Comparison of ENCODE assay signal across 2 worm cellular contexts in the genomic region with DNA sequence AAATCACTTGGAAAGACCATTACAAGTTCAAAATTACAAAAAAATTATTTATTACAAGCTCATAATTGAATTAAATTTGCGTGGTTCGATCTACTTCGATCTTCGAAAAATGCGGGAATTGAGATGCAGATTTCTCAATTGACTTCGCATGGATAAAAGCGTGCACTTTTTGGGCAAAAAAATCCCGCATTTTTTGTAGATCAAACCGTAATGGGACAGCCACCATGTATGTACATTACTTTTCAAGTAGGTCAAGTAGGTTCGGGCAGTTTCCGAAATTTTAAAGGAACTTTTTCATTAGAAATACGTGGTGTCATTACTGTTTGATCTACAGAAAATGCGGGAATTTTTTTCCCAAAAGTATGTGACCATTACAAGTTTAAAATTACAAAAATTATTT.
TF ChIP-seq lines count a peak whose summit lies in the region.

No protein-coding gene starts in this region.

TF ChIP-seq in whole organism, L4 larva, 104 proteins besides CTCF, POLR2A, EP300 and RAD21 (continued from another document and continues in another):
- TF ChIP-seq ctbp-1 (GFP tag; IDR thresholded peaks at IDR 0.05; lab: Robert Waterston, UW) (no peak), hlh-11 (tag; optimal IDR thresholded peaks at IDR 0.05; lab: Kevin White, UChicago) (peak; percentile 28), R02D3.7 (tag; optimal IDR thresholded peaks at IDR 0.05; lab: Kevin White, UChicago) (no peak), F10B5.3 (tag; optimal IDR thresholded peaks at IDR 0.05; lab: Kevin White, UChicago) (no peak), dpl-1 (GFP tag; optimal IDR thresholded peaks at IDR 0.05; lab: Kevin White, UChicago) (no peak), lin-29 (GFP tag; IDR thresholded peaks at IDR 0.05; lab: Robert Waterston, UW) (no peak), lin-38 (GFP tag; IDR thresholded peaks at IDR 0.05; lab: Robert Waterston, UW) (peak; percentile 55), skn-1 (tag; optimal IDR thresholded peaks at IDR 0.05; lab: Kevin White, UChicago) (no peak), nhr-48 (tag; optimal IDR thresholded peaks at IDR 0.05; lab: Kevin White, UChicago) (peak; percentile 16), nhr-77 (tag; optimal IDR thresholded peaks at IDR 0.05; lab: Kevin White, UChicago) (no peak), daf-12 (tag; optimal IDR thresholded peaks at IDR 0.05; lab: Kevin White, UChicago) (no peak), attf-4 (tag; optimal IDR thresholded peaks at IDR 0.05; lab: Kevin White, UChicago) (no peak), mdl-1 (tag; optimal IDR thresholded peaks at IDR 0.05; lab: Kevin White, UChicago) (no peak), ceh-44 (GFP tag; IDR thresholded peaks at IDR 0.05; lab: Robert Waterston, UW) (no peak), pqm-1 (tag; optimal IDR thresholded peaks at IDR 0.05; lab: Kevin White, UChicago) (peak; percentile 30), unc-130 (GFP tag; optimal IDR thresholded peaks at IDR 0.05; lab: Kevin White, UChicago) (no peak), lir-3 (tag; optimal IDR thresholded peaks at IDR 0.05; lab: Kevin White, UChicago) (no peak), F26F4.8 (GFP tag; conservative IDR thresholded peaks at IDR 0.05; lab: Robert Waterston, UW) (no peak), php-3 (GFP tag; IDR thresholded peaks at IDR 0.05; lab: Robert Waterston, UW) (no peak), ZK546.5 (tag; optimal IDR thresholded peaks at IDR 0.05; lab: Kevin White, UChicago) (no peak), snpc-4 (tag; optimal IDR thresholded peaks at IDR 0.05; lab: Kevin White, UChicago) (no peak), ztf-7 (tag; optimal IDR thresholded peaks at IDR 0.05; lab: Kevin White, UChicago) (no peak), mdt-29 (GFP tag; IDR thresholded peaks at IDR 0.05; lab: Robert Waterston, UW) (peak; percentile 50; the same call in 1 of the 2 replicates), saeg-2 (GFP tag; IDR thresholded peaks at IDR 0.05; lab: Robert Waterston, UW) (0 out of 2 replicates have a peak, but pooled peaks have one; percentile 49), mes-2 (tag; optimal IDR thresholded peaks at IDR 0.05; lab: Kevin White, UChicago; ENCODE audit: poor library complexity, severe bottlenecking) (no peak), F49E8.2 (tag; optimal IDR thresholded peaks at IDR 0.05; lab: Kevin White, UChicago; ENCODE audit: borderline replicate concordance) (peak; percentile 0), dmd-6 (GFP tag; IDR thresholded peaks at IDR 0.05; lab: Robert Waterston, UW) (peak; percentile 47; the same call in 1 of the 2 replicates), nhr-6 (tag; optimal IDR thresholded peaks at IDR 0.05; lab: Kevin White, UChicago) (no peak), D1046.2 (GFP tag; IDR thresholded peaks at IDR 0.05; lab: Robert Waterston, UW) (0 out of 2 replicates have a peak, but pooled peaks have one; percentile 10), zip-2 (tag; optimal IDR thresholded peaks at IDR 0.05; lab: Kevin White, UChicago) (no peak), ztf-11 (tag; optimal IDR thresholded peaks at IDR 0.05; lab: Kevin White, UChicago) (no peak), arid-1 (GFP tag; conservative IDR thresholded peaks at IDR 0.05; lab: Robert Waterston, UW) (peak; percentile 41; the same call in 1 of the 2 replicates), lsy-2 (tag; optimal IDR thresholded peaks at IDR 0.05; lab: Kevin White, UChicago) (no peak), lin-15B (tag; optimal IDR thresholded peaks at IDR 0.05; lab: Kevin White, UChicago) (no peak), rbr-2 (tag; optimal IDR thresholded peaks at IDR 0.05; lab: Kevin White, UChicago) (no peak), daf-16 (GFP tag; optimal IDR thresholded peaks at IDR 0.05; lab: Kevin White, UChicago) (peak in 1 of 2 experiments; percentile 23), daf-16 (tag; optimal IDR thresholded peaks at IDR 0.05; lab: Kevin White, UChicago) (peak; percentile 18), fos-1 (tag; optimal IDR thresholded peaks at IDR 0.05; lab: Kevin White, UChicago) (no peak), nhr-111 (GFP tag; optimal IDR thresholded peaks at IDR 0.05; lab: Kevin White, UChicago) (no peak), sdz-12 (GFP tag; optimal IDR thresholded peaks at IDR 0.05; lab: Kevin White, UChicago) (no peak), ceh-82 (tag; optimal IDR thresholded peaks at IDR 0.05; lab: Kevin White, UChicago) (no peak), lin-1 (GFP tag; IDR thresholded peaks at IDR 0.05; lab: Robert Waterston, UW) (no peak), hif-1 (tag; optimal IDR thresholded peaks at IDR 0.05; lab: Kevin White, UChicago) (no peak), lin-13 (GFP tag; optimal IDR thresholded peaks at IDR 0.05; lab: Kevin White, UChicago) (no peak), aly-2 (tag; optimal IDR thresholded peaks at IDR 0.05; lab: Kevin White, UChicago) (no peak), nhr-28 (tag; optimal IDR thresholded peaks at IDR 0.05; lab: Kevin White, UChicago) (no peak), F37D6.2 (tag; optimal IDR thresholded peaks at IDR 0.05; lab: Kevin White, UChicago) (no peak), Y48G9A.11 (GFP tag; IDR thresholded peaks at IDR 0.05; lab: Robert Waterston, UW) (peak; percentile 68), nhr-41 (GFP tag; IDR thresholded peaks at IDR 0.05; lab: Robert Waterston, UW) (no peak), hlh-30 (tag; optimal IDR thresholded peaks at IDR 0.05; lab: Kevin White, UChicago; ENCODE audit: insufficient read depth) (no peak), ZK337.2 (GFP tag; IDR thresholded peaks at IDR 0.05; lab: Robert Waterston, UW) (no peak), gei-8 (GFP tag; optimal IDR thresholded peaks at IDR 0.05; lab: Kevin White, UChicago) (peak; percentile 70), lin-39 (tag; optimal IDR thresholded peaks at IDR 0.05; lab: Kevin White, UChicago) (no peak), zfp-3 (GFP tag; conservative IDR thresholded peaks at IDR 0.05; lab: Robert Waterston, UW) (peak; percentile 94), nhr-10 (tag; optimal IDR thresholded peaks at IDR 0.05; lab: Kevin White, UChicago) (no peak), daf-8 (GFP tag; IDR thresholded peaks at IDR 0.05; lab: Robert Waterston, UW) (no peak), T20F7.1 (GFP tag; optimal IDR thresholded peaks at IDR 0.05; lab: Kevin White, UChicago) (peak; percentile 40), tra-1 (GFP tag; IDR thresholded peaks at IDR 0.05; lab: Robert Waterston, UW) (peak; percentile 25; the same call in 1 of the 2 replicates), ces-1 (GFP tag; optimal IDR thresholded peaks at IDR 0.05; lab: Kevin White, UChicago) (no peak), nhr-25 (tag; optimal IDR thresholded peaks at IDR 0.05; lab: Kevin White, UChicago; ENCODE audit: borderline replicate concordance, insufficient read depth) (no peak), unc-62 (GFP tag; optimal IDR thresholded peaks at IDR 0.05 in 1 of 2; lab: Kevin White, UChicago) (peak in 1 of 2 experiments; percentile 32), unc-62 (tag; optimal IDR thresholded peaks at IDR 0.05; lab: Kevin White, UChicago) (no peak), F44E2.7 (GFP tag; IDR thresholded peaks at IDR 0.05; lab: Robert Waterston, UW) (peak; percentile 57; the same call in 1 of the 2 replicates), lim-7 (GFP tag; IDR thresholded peaks at IDR 0.05; lab: Robert Waterston, UW) (no peak)

TF ChIP-seq in whole organism, young adult, 124 proteins besides CTCF, POLR2A, EP300 and RAD21 (continued from another document and continues in another):
- peak; percentile 57 for TF ChIP-seq lin-54 (GFP tag; optimal IDR thresholded peaks at IDR 0.05; lab: Kevin White, UChicago)
- peak; percentile 25 for TF ChIP-seq ceh-79 (tag; optimal IDR thresholded peaks at IDR 0.05; lab: Kevin White, UChicago)
- no peak for TF ChIP-seq egl-18 (GFP tag; IDR thresholded peaks at IDR 0.05; lab: Robert Waterston, UW)
- no peak for TF ChIP-seq ztf-26 (tag; optimal IDR thresholded peaks at IDR 0.05; lab: Kevin White, UChicago)
- TF ChIP-seq snpc-4 (GFP tag; optimal IDR thresholded peaks at IDR 0.05; lab: Kevin White, UChicago): no peak
- peak in 1 of 4 experiments; percentile 23 for TF ChIP-seq snpc-4 (tag; optimal IDR thresholded peaks at IDR 0.05; lab: Kevin White, UChicago)
- TF ChIP-seq aptf-2 (GFP tag; conservative IDR thresholded peaks at IDR 0.05; lab: Robert Waterston, UW): no peak
- TF ChIP-seq sptf-2 (GFP tag; optimal IDR thresholded peaks at IDR 0.05; lab: Kevin White, UChicago): no peak
- TF ChIP-seq C06A6.2 (GFP tag; conservative IDR thresholded peaks at IDR 0.05; lab: Robert Waterston, UW): no peak
- no peak for TF ChIP-seq mes-4 (tag; optimal IDR thresholded peaks at IDR 0.05; lab: Kevin White, UChicago)
- peak; percentile 4 for TF ChIP-seq nhr-179 (tag; optimal IDR thresholded peaks at IDR 0.05; lab: Kevin White, UChicago)
- peak; percentile 67 for TF ChIP-seq tlf-1 (GFP tag; optimal IDR thresholded peaks at IDR 0.05; lab: Kevin White, UChicago)
- TF ChIP-seq cebp-1 (GFP tag; IDR thresholded peaks at IDR 0.05; lab: Robert Waterston, UW): no peak
- TF ChIP-seq cebp-1 (tag; optimal IDR thresholded peaks at IDR 0.05; lab: Kevin White, UChicago): peak; percentile 61
- TF ChIP-seq F22D6.2 (tag; optimal IDR thresholded peaks at IDR 0.05; lab: Kevin White, UChicago): no peak
- TF ChIP-seq madf-8 (GFP tag; conservative IDR thresholded peaks at IDR 0.05; lab: Robert Waterston, UW): peak; percentile 59
- TF ChIP-seq dpff-1 (tag; optimal IDR thresholded peaks at IDR 0.05; lab: Kevin White, UChicago): peak; percentile 40
- peak; percentile 92 for TF ChIP-seq repo-1 (tag; optimal IDR thresholded peaks at IDR 0.05; lab: Kevin White, UChicago)
- TF ChIP-seq C17E4.6 (GFP tag; IDR thresholded peaks at IDR 0.05; lab: Robert Waterston, UW): no peak
- 0 out of 2 replicates have a peak, but pooled peaks have one; percentile 65 for TF ChIP-seq Y53G8AR.9 (GFP tag; conservative IDR thresholded peaks at IDR 0.05; lab: Robert Waterston, UW)
- TF ChIP-seq attf-3 (GFP tag; conservative IDR thresholded peaks at IDR 0.05; lab: Robert Waterston, UW): no peak
- TF ChIP-seq nfyb-1 (GFP tag; IDR thresholded peaks at IDR 0.05; lab: Robert Waterston, UW): 0 out of 2 replicates have a peak, but pooled peaks have one; percentile 27
- no peak for TF ChIP-seq T07F8.4 (tag; optimal IDR thresholded peaks at IDR 0.05; lab: Kevin White, UChicago)
- no peak for TF ChIP-seq F23B12.7 (tag; optimal IDR thresholded peaks at IDR 0.05; lab: Kevin White, UChicago; ENCODE audit: insufficient read depth)
- peak; percentile 51; the same call in 1 of the 2 replicates for TF ChIP-seq hsf-1 (GFP tag; IDR thresholded peaks at IDR 0.05; lab: Robert Waterston, UW)
- TF ChIP-seq F57A8.1 (GFP tag; optimal IDR thresholded peaks at IDR 0.05; lab: Kevin White, UChicago): no peak
- TF ChIP-seq egl-44 (GFP tag; IDR thresholded peaks at IDR 0.05; lab: Robert Waterston, UW): no peak; the same call in 1 of the 2 replicates
- no peak for TF ChIP-seq unc-62 (GFP tag; optimal IDR thresholded peaks at IDR 0.05; lab: Kevin White, UChicago)
- TF ChIP-seq cebp-2 (GFP tag; IDR thresholded peaks at IDR 0.05; lab: Robert Waterston, UW): peak; percentile 42; the same call in 1 of the 2 replicates
- TF ChIP-seq ekl-4 (GFP tag; IDR thresholded peaks at IDR 0.05; lab: Robert Waterston, UW): peak; percentile 43; the same call in 1 of the 2 replicates
- TF ChIP-seq K11D2.4 (GFP tag; IDR thresholded peaks at IDR 0.05; lab: Robert Waterston, UW): no peak
- TF ChIP-seq unc-130 (GFP tag; optimal IDR thresholded peaks at IDR 0.05; lab: Kevin White, UChicago): no peak
- TF ChIP-seq madf-3 (GFP tag; IDR thresholded peaks at IDR 0.05; lab: Robert Waterston, UW): 0 out of 2 replicates have a peak, but pooled peaks have one; percentile 51
- peak; percentile 53 for TF ChIP-seq efl-1 (GFP tag; optimal IDR thresholded peaks at IDR 0.05; lab: Kevin White, UChicago)
- TF ChIP-seq lir-1 (GFP tag; conservative IDR thresholded peaks at IDR 0.05; lab: Robert Waterston, UW): peak; percentile 14; the same call in 1 of the 2 replicates
- TF ChIP-seq nfya-1 (tag; optimal IDR thresholded peaks at IDR 0.05; lab: Kevin White, UChicago; ENCODE audit: borderline replicate concordance, insufficient read depth): no peak
- TF ChIP-seq snpc-1.3 (tag; optimal IDR thresholded peaks at IDR 0.05; lab: Kevin White, UChicago; ENCODE audit: insufficient read depth): no peak
- no peak for TF ChIP-seq rpc-1 (optimal IDR thresholded peaks at IDR 0.05; lab: Kevin White, UChicago)
- TF ChIP-seq rpc-1 (tag; optimal IDR thresholded peaks at IDR 0.05; lab: Kevin White, UChicago): no peak
- TF ChIP-seq ceh-100 (GFP tag; IDR thresholded peaks at IDR 0.05; lab: Robert Waterston, UW): peak; percentile 46; the same call in 1 of the 2 replicates
- TF ChIP-seq ztf-6 (GFP tag; IDR thresholded peaks at IDR 0.05; lab: Robert Waterston, UW): no peak
- TF ChIP-seq Y56A3A.18 (GFP tag; IDR thresholded peaks at IDR 0.05; lab: Robert Waterston, UW): peak; percentile 66
- no peak for TF ChIP-seq sea-2 (GFP tag; IDR thresholded peaks at IDR 0.05; lab: Robert Waterston, UW)
- 0 out of 2 replicates have a peak, but pooled peaks have one; percentile 14 for TF ChIP-seq F33H1.4 (GFP tag; IDR thresholded peaks at IDR 0.05; lab: Robert Waterston, UW)
- no peak for TF ChIP-seq K12H6.12 (tag; optimal IDR thresholded peaks at IDR 0.05; lab: Kevin White, UChicago)
- peak; percentile 54; the same call in 1 of the 2 replicates for TF ChIP-seq dox-1 (GFP tag; IDR thresholded peaks at IDR 0.05; lab: Robert Waterston, UW)
- peak; percentile 45 for TF ChIP-seq tbp1 (GFP tag; optimal IDR thresholded peaks at IDR 0.05; lab: Kevin White, UChicago)
- no peak for TF ChIP-seq ztf-25 (GFP tag; IDR thresholded peaks at IDR 0.05; lab: Robert Waterston, UW)
- TF ChIP-seq zim-3 (tag; optimal IDR thresholded peaks at IDR 0.05; lab: Kevin White, UChicago): peak; percentile 4
- no peak for TF ChIP-seq hrde-1 (tag; optimal IDR thresholded peaks at IDR 0.05; lab: Kevin White, UChicago; ENCODE audit: borderline replicate concordance)
- no peak for TF ChIP-seq somi-1 (GFP tag; optimal IDR thresholded peaks at IDR 0.05; lab: Kevin White, UChicago)
- no peak for TF ChIP-seq rec-8 (tag; optimal IDR thresholded peaks at IDR 0.05; lab: Kevin White, UChicago)
- no peak for TF ChIP-seq lin-35 (GFP tag; optimal IDR thresholded peaks at IDR 0.05; lab: Kevin White, UChicago)
- TF ChIP-seq Y95B8A.8 (GFP tag; IDR thresholded peaks at IDR 0.05; lab: Robert Waterston, UW): 0 out of 2 replicates have a peak, but pooled peaks have one; percentile 56
- no peak for TF ChIP-seq die-1 (tag; optimal IDR thresholded peaks at IDR 0.05; lab: Kevin White, UChicago)
- no peak for TF ChIP-seq lag-1 (GFP tag; IDR thresholded peaks at IDR 0.05; lab: Robert Waterston, UW)
- TF ChIP-seq F55B11.4 (tag; optimal IDR thresholded peaks at IDR 0.05; lab: Kevin White, UChicago; ENCODE audit: borderline replicate concordance, insufficient read depth): no peak
- no peak for TF ChIP-seq pha-4 (tag; optimal IDR thresholded peaks at IDR 0.05; lab: Kevin White, UChicago)
- no peak for TF ChIP-seq egrh-3 (GFP tag; IDR thresholded peaks at IDR 0.05; lab: Robert Waterston, UW)
- TF ChIP-seq ztf-18 (tag; optimal IDR thresholded peaks at IDR 0.05; lab: Kevin White, UChicago): no peak
- TF ChIP-seq nhr-90 (tag; optimal IDR thresholded peaks at IDR 0.05; lab: Kevin White, UChicago): peak; percentile 74
- TF ChIP-seq ceh-40 (GFP tag; IDR thresholded peaks at IDR 0.05; lab: Robert Waterston, UW): no peak
- TF ChIP-seq nhr-27 (tag; optimal IDR thresholded peaks at IDR 0.05; lab: Kevin White, UChicago): peak; percentile 12
- TF ChIP-seq nfya-2 (GFP tag; IDR thresholded peaks at IDR 0.05; lab: Robert Waterston, UW): no peak
- TF ChIP-seq fkh-3 (tag; optimal IDR thresholded peaks at IDR 0.05; lab: Kevin White, UChicago): no peak
- TF ChIP-seq Y79H2A.3 (GFP tag; conservative IDR thresholded peaks at IDR 0.05; lab: Robert Waterston, UW): no peak
- TF ChIP-seq attf-5 (GFP tag; optimal IDR thresholded peaks at IDR 0.05; lab: Kevin White, UChicago): no peak
- TF ChIP-seq sdz-38 (tag; optimal IDR thresholded peaks at IDR 0.05; lab: Kevin White, UChicago): no peak
- no peak; the same call in 1 of the 2 replicates for TF ChIP-seq hmg-1.2 (GFP tag; IDR thresholded peaks at IDR 0.05; lab: Robert Waterston, UW)
- TF ChIP-seq ztf-3 (GFP tag; optimal IDR thresholded peaks at IDR 0.05; lab: Kevin White, UChicago): no peak
- no peak for TF ChIP-seq B0261.1 (tag; optimal IDR thresholded peaks at IDR 0.05; lab: Kevin White, UChicago)
